Worm (Caenorhabditis elegans): ENCODE measurements around the gene Y73F8A.13.
"Not testable (repeated sequence)": the region's sequence is repeated elsewhere in the genome, so short reads cannot be mapped to it uniquely, and the experiment has no call there.

DNA sequence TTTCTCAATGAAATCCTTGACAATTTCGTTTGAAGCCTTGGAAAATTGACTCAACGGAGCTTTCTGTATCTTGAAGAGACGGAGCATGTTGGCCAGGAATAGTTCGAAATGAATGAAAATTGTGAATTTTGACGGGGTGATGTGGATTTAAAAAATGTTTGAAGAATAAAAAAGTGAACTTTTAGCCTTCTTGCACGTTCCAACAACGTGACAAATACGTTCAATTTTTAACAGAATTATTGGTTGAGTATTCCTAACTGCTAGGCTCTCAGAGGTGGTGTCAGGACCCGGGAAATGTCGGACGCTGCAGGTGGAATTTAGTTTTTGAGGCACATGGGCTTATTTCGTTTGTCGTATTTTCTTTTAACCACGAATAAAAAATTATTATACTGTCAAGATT lies 457 bp upstream of the Y73F8A.13 start, which contains the start of gene Y73F8A.12:
- not testable (repeated sequence) for TF ChIP-seq him-1, dao-5, W03F9.2 (tag; optimal IDR thresholded peaks at IDR 0.05)

Data from whole organism, L4/young adult.